Fruit fly (Drosophila melanogaster): ENCODE results near the gene opa.

DNA sequence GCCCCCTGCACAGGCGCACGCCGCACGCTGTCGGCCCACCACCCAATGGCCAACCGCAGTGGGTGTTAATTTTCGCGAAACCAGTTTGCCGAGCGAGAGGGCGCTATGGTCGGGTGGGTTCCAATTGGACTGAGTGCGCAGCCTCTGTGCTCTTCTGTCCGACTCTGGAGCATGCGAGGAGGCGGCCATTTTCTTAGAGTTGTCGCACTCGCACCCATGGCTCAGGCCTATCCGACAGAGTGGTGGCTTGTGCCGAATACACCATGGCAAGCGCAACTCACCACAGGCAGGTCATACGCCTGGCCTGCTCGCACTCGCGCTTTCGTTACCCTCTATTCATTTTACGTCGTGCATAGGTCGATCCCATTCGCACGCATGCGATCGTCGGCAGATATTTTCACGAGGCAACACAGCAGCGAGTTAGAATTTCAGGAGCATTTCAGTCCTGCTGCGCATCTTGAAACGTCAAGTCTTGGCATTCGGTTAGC is at the start of gene opa:
- TF ChIP-seq CG8478 (optimal IDR thresholded peaks at IDR 0.05) (peak; percentile 62), CTCF (optimal IDR thresholded peaks at IDR 0.05) (peak; percentile 32 to 39)

Data from S2 (cell line).